Fruit fly (Drosophila melanogaster): Measurements from ENCODE around the gene CG43342.

The CG43342 gene

DNA sequence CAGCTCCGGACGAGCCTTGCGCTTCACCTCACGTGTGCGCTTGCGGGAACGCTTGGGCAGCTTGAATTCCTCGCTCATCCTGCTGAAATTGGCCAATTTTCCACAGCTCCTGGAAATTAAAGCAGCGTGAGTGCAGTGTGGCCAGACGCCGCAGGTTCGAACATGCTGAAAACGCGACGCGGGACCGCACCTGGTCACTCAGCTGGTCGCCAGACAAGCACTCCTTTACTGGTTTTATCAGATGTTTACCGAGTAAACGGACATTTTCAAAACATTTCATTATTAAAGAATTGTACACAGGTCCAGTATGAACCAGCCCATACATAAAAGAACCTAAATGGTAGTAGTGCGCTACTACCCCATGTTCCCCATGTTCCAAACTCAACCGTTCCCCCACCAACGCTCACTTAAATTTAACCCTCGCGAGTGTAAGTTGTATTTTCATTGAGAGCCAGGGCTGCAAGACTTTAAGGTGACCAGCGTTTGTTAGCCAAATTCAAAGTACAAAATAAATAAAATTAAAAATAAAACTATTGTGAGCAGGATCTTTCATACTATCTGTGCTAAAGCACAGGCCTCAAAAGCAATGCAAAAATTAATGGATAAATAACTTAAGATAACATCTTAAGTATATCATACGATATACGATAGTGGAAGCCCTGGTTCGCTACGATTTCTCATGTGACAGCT, 18.8 kb upstream of the CG43342 start, which contains the start of the genes JMJD6, CG7071 and Muted (continued):
- TF ChIP-seq onecut (GFP tag; IDR thresholded peaks at IDR 0.05) (peak; percentile 72), gce (GFP tag; IDR thresholded peaks at IDR 0.05) (peak; percentile 82; the same call in 2 of the 3 replicates), trem (tag; optimal IDR thresholded peaks at IDR 0.05) (peak; percentile 82), prd (optimal IDR thresholded peaks at IDR 0.05) (no peak), prd (GFP tag; IDR thresholded peaks at IDR 0.05) (peak; percentile 96), Side (GFP tag; optimal IDR thresholded peaks at IDR 0.05) (peak; percentile 79), ato (GFP tag; IDR thresholded peaks at IDR 0.05; ENCODE audit: partially characterized antibody) (peak; percentile 58; the same call in 1 of the 2 replicates), CG43689 (GFP tag; IDR thresholded peaks at IDR 0.05) (no peak; the same call in 1 of the 2 replicates), pan (optimal IDR thresholded peaks at IDR 0.05) (no peak), pan (GFP tag; optimal IDR thresholded peaks at IDR 0.05 in 1 of 2, IDR thresholded peaks at IDR 0.05 in 1 of 2) (peak in 1 of 2 experiments; percentile 94), CG12769 (tag; optimal IDR thresholded peaks at IDR 0.05) (peak; percentile 74), Hr39 (optimal IDR thresholded peaks at IDR 0.05) (no peak), jing (GFP tag; optimal IDR thresholded peaks at IDR 0.05) (peak; percentile 69), CG6254 (GFP tag; optimal IDR thresholded peaks at IDR 0.05) (peak; percentile 62), CG34376 (GFP tag; optimal IDR thresholded peaks at IDR 0.05) (peak; percentile 93), pum (GFP tag; optimal IDR thresholded peaks at IDR 0.05) (peak; percentile 91), CG18764 (GFP tag; optimal IDR thresholded peaks at IDR 0.05) (peak; percentile 87), CG17385 (GFP tag; optimal IDR thresholded peaks at IDR 0.05) (peak; percentile 84), CG11723 (GFP tag; optimal IDR thresholded peaks at IDR 0.05) (peak; percentile 84), Ets97D (GFP tag; optimal IDR thresholded peaks at IDR 0.05) (peak; percentile 87), nom (GFP tag; optimal IDR thresholded peaks at IDR 0.05) (peak; percentile 78), CG11560 (tag; IDR thresholded peaks at IDR 0.05) (peak; percentile 71), CG6175 (GFP tag; IDR thresholded peaks at IDR 0.05) (peak; percentile 81), nmo (GFP tag; optimal IDR thresholded peaks at IDR 0.05) (peak; percentile 88), CG12155 (GFP tag; optimal IDR thresholded peaks at IDR 0.05) (peak; percentile 93), CG4404 (GFP tag; IDR thresholded peaks at IDR 0.05) (peak; percentile 91), CG1024 (GFP tag; IDR thresholded peaks at IDR 0.05) (peak; percentile 83), fu2 (GFP tag; optimal IDR thresholded peaks at IDR 0.05) (peak; percentile 85), CG33557 (GFP tag; optimal IDR thresholded peaks at IDR 0.05) (peak; percentile 89), NfI (GFP tag; optimal IDR thresholded peaks at IDR 0.05) (peak; percentile 95), CG1529 (GFP tag; optimal IDR thresholded peaks at IDR 0.05) (peak; percentile 76), Doc3 (GFP tag; IDR thresholded peaks at IDR 0.05; ENCODE audit: partially characterized antibody) (peak; percentile 89), CG6765 (GFP tag; optimal IDR thresholded peaks at IDR 0.05) (peak; percentile 81), sna (GFP tag; IDR thresholded peaks at IDR 0.05; ENCODE audit: partially characterized antibody) (peak; percentile 91), sqz (GFP tag; optimal IDR thresholded peaks at IDR 0.05) (peak; percentile 77), CG7271 (tag; optimal IDR thresholded peaks at IDR 0.05) (peak; percentile 69), hkb (optimal IDR thresholded peaks at IDR 0.05) (peak; percentile 58), hkb (GFP tag; IDR thresholded peaks at IDR 0.05) (peak; percentile 90), Hmr (GFP tag; optimal IDR thresholded peaks at IDR 0.05) (peak; percentile 93), p53 (GFP tag; optimal IDR thresholded peaks at IDR 0.05) (peak; percentile 19), CG3065 (GFP tag; optimal IDR thresholded peaks at IDR 0.05) (peak; percentile 78), Rx (GFP tag; IDR thresholded peaks at IDR 0.05) (peak; percentile 90), schlank (tag; optimal IDR thresholded peaks at IDR 0.05) (peak; percentile 55), CG12299 (tag; optimal IDR thresholded peaks at IDR 0.05) (peak; percentile 91), CG13775 (GFP tag; optimal IDR thresholded peaks at IDR 0.05) (peak; percentile 94), Dek (tag; optimal IDR thresholded peaks at IDR 0.05) (peak; percentile 91), CG16815 (GFP tag; optimal IDR thresholded peaks at IDR 0.05) (peak; percentile 90), sens-2 (GFP tag; IDR thresholded peaks at IDR 0.05) (peak; percentile 90), CG9876 (GFP tag; optimal IDR thresholded peaks at IDR 0.05) (peak; percentile 63), CG9727 (GFP tag; optimal IDR thresholded peaks at IDR 0.05) (peak; percentile 89)
